Fruit fly (Drosophila melanogaster) whole organism, embryonic: ENCODE results near the gene por.

ENCODE experiments used
- CG10654 ChIP-seq: fragments of 200-800 bp; sonication (Bioruptor generic); optimal IDR thresholded peaks from 2 replicates; lab custom pipeline; 2016; ENCODE audit warnings: missing biosample characterization, missing genetic modification characterization
- CG11398 ChIP-seq: fragments of 200-800 bp; sonication (Bioruptor generic); optimal IDR thresholded peaks from 2 replicates; lab custom pipeline; 2016; ENCODE audit warnings: missing biosample characterization, missing genetic modification characterization
- CG12391 ChIP-seq: fragments of 200-800 bp; sonication (Bioruptor generic); optimal IDR thresholded peaks from 3 replicates; lab custom pipeline; 2018; ENCODE audit warnings: missing biosample characterization, mild to moderate bottlenecking, missing genetic modification characterization, moderate library complexity
- CG13296 ChIP-seq: fragments of 200-800 bp; sonication (Bioruptor generic); optimal IDR thresholded peaks from 3 replicates; lab custom pipeline; 2018; ENCODE audit warnings: missing biosample characterization, mild to moderate bottlenecking, missing genetic modification characterization
- CG13624 ChIP-seq: fragments of 200-800 bp; sonication (Bioruptor generic); optimal IDR thresholded peaks from 2 replicates; lab custom pipeline; 2016; ENCODE audit warnings: missing biosample characterization, missing genetic modification characterization
- CG14014 ChIP-seq: fragments of 200-800 bp; sonication (Bioruptor generic); IDR thresholded peaks from 2 replicates; pipeline ENCODE4 v1.3.6; 2022; ENCODE audit warnings: missing biosample characterization, missing genetic modification characterization
- CG14965 ChIP-seq: fragments of 200-800 bp; sonication (Bioruptor generic); optimal IDR thresholded peaks from 2 replicates; lab custom pipeline; 2016; ENCODE audit warnings: missing biosample characterization, missing genetic modification characterization, borderline replicate concordance
- CG15696 ChIP-seq: fragments of 200-800 bp; sonication (Bioruptor generic); optimal IDR thresholded peaks from 2 replicates; lab custom pipeline; 2019; ENCODE audit warnings: missing biosample characterization, mild to moderate bottlenecking, missing genetic modification characterization, moderate library complexity
- CG16779 ChIP-seq: fragments of 200-800 bp; sonication (Bioruptor generic); IDR thresholded peaks from 2 replicates; pipeline ENCODE4 v1.3.6; 2022; ENCODE audit warnings: missing biosample characterization, missing genetic modification characterization
- CG6854 ChIP-seq: fragments of 200-800 bp; sonication (Bioruptor generic); optimal IDR thresholded peaks from 3 replicates; lab custom pipeline; 2017; ENCODE audit warnings: missing biosample characterization, mild to moderate bottlenecking, missing genetic modification characterization
- CG7963 ChIP-seq: fragments of 200-800 bp; sonication (Bioruptor generic); IDR thresholded peaks from 3 replicates; pipeline ENCODE4 v1.3.6; 2022; ENCODE audit warnings: missing biosample characterization, missing genetic modification characterization; ENCODE audit not compliant: partially characterized antibody
- CG8944 ChIP-seq: fragments of 200-800 bp; sonication (Bioruptor generic); optimal IDR thresholded peaks from 3 replicates; lab custom pipeline; 2016; ENCODE audit warnings: missing biosample characterization, missing genetic modification characterization
- CG9215 ChIP-seq: fragments of 200-800 bp; sonication (Bioruptor generic); IDR thresholded peaks from 2 replicates; pipeline ENCODE4 v1.3.6; 2022; ENCODE audit warnings: missing biosample characterization, missing genetic modification characterization
- CG9609 ChIP-seq: fragments of 200-800 bp; sonication (Bioruptor generic); optimal IDR thresholded peaks from 3 replicates; lab custom pipeline; 2016; ENCODE audit warnings: missing biosample characterization, missing genetic modification characterization
- D19A ChIP-seq: fragments of 200-800 bp; optimal IDR thresholded peaks from 3 replicates; lab custom pipeline; 2019; ENCODE audit warnings: missing biosample characterization, mild to moderate bottlenecking, missing genetic modification characterization, moderate library complexity
- Dad ChIP-seq: fragments of 200-800 bp; sonication (Bioruptor generic); optimal IDR thresholded peaks from 3 replicates; lab custom pipeline; 2016; ENCODE audit warnings: missing biosample characterization, missing genetic modification characterization
- Fer3 ChIP-seq: fragments of 200-800 bp; sonication (Bioruptor generic); optimal IDR thresholded peaks from 2 replicates; lab custom pipeline; 2018; ENCODE audit warnings: missing biosample characterization, mild to moderate bottlenecking, missing genetic modification characterization, moderate library complexity
- Hr78 ChIP-seq, 2 experiments: fragments of 200-800 bp in 1 of 2; fragments of >200 bp in 1 of 2; sonication (Bioruptor generic) in 1 of 2; optimal IDR thresholded peaks; 2 replicates each; lab custom pipeline; 2017 to 2019; ENCODE audit warnings: missing biosample characterization in 2 of 2, missing genetic modification characterization in 2 of 2, mild to moderate bottlenecking in 1 of 2, moderate library complexity in 1 of 2
- MTF-1 ChIP-seq: fragments of 200-800 bp; sonication (Bioruptor generic); optimal IDR thresholded peaks from 2 replicates; lab custom pipeline; 2018; ENCODE audit warnings: missing biosample characterization, mild to moderate bottlenecking, missing genetic modification characterization, borderline replicate concordance
- Mad ChIP-seq: fragments of 200-800 bp; sonication (Bioruptor generic); optimal IDR thresholded peaks from 2 replicates; lab custom pipeline; 2016; ENCODE audit warnings: missing biosample characterization, missing genetic modification characterization
- Myb ChIP-seq: fragments of 200-800 bp; sonication (Bioruptor generic); optimal IDR thresholded peaks from 2 replicates; lab custom pipeline; 2016; ENCODE audit warnings: missing biosample characterization, missing genetic modification characterization
- NFAT ChIP-seq: fragments of 200-800 bp; sonication (Bioruptor generic); IDR thresholded peaks from 2 replicates; pipeline ENCODE4 v1.3.6; 2022; ENCODE audit warnings: missing biosample characterization, missing genetic modification characterization
- Nf-YC ChIP-seq: fragments of 200-800 bp; optimal IDR thresholded peaks from 3 replicates; lab custom pipeline; 2019; ENCODE audit warnings: missing biosample characterization, mild to moderate bottlenecking, missing genetic modification characterization, moderate library complexity
- NfI ChIP-seq: fragments of 200-800 bp; sonication (Bioruptor generic); optimal IDR thresholded peaks from 3 replicates; lab custom pipeline; 2018; ENCODE audit warnings: missing biosample characterization, mild to moderate bottlenecking, missing genetic modification characterization, moderate library complexity
- Oli ChIP-seq: fragments of 200-800 bp; sonication (Bioruptor generic); optimal IDR thresholded peaks from 2 replicates; lab custom pipeline; 2018; ENCODE audit warnings: missing biosample characterization, mild to moderate bottlenecking, missing genetic modification characterization, moderate library complexity
- Opbp ChIP-seq: fragments of 200-800 bp; sonication (Bioruptor generic); IDR thresholded peaks from 3 replicates; pipeline ENCODE4 v1.3.6; 2022; ENCODE audit warnings: missing biosample characterization, missing genetic modification characterization; ENCODE audit not compliant: partially characterized antibody
- Pdp1 ChIP-seq, 2 experiments: fragments of 200-800 bp; sonication (Bioruptor generic); optimal IDR thresholded peaks; 3 replicates each; lab custom pipeline; 2016; ENCODE audit warnings: missing biosample characterization in 2 of 2, missing genetic modification characterization in 2 of 2, mild to moderate bottlenecking in 1 of 2, moderate library complexity in 1 of 2
- Rfx ChIP-seq: fragments of 200-800 bp; sonication (Bioruptor generic); IDR thresholded peaks from 2 replicates; pipeline ENCODE4 v1.3.6; 2022; ENCODE audit warnings: missing biosample characterization, missing genetic modification characterization
- Vsx1 ChIP-seq: fragments of 200-800 bp; sonication (Bioruptor generic); optimal IDR thresholded peaks from 2 replicates; lab custom pipeline; 2017; ENCODE audit warnings: missing biosample characterization, mild to moderate bottlenecking, missing genetic modification characterization, missing genetic modification reagents
- chif ChIP-seq, 2 experiments: fragments of 200-800 bp; sonication (Bioruptor generic); optimal IDR thresholded peaks; 3 replicates each; lab custom pipeline; 2016; ENCODE audit warnings: missing biosample characterization in 2 of 2, missing genetic modification characterization in 2 of 2
- corto ChIP-seq: fragments of 200-800 bp; sonication (Bioruptor generic); optimal IDR thresholded peaks from 2 replicates; lab custom pipeline; 2016; ENCODE audit warnings: missing biosample characterization, mild to moderate bottlenecking, missing genetic modification characterization, moderate library complexity
- ems ChIP-seq: fragments of 200-800 bp; sonication (Bioruptor generic); optimal IDR thresholded peaks from 3 replicates; lab custom pipeline; 2016; ENCODE audit warnings: missing biosample characterization, missing genetic modification characterization
- gfzf ChIP-seq: fragments of 200-800 bp; sonication (Bioruptor generic); optimal IDR thresholded peaks from 2 replicates; lab custom pipeline; 2016; ENCODE audit warnings: missing biosample characterization, mild to moderate bottlenecking, missing genetic modification characterization, moderate library complexity
- gt ChIP-seq: fragments of 200-800 bp; sonication (Bioruptor generic); IDR thresholded peaks from 2 replicates; pipeline ENCODE4 v1.3.6; 2022; ENCODE audit warnings: missing biosample characterization, missing genetic modification characterization
- jumu ChIP-seq: fragments of 200-800 bp; sonication (Bioruptor generic); optimal IDR thresholded peaks from 3 replicates; lab custom pipeline; 2016; ENCODE audit warnings: missing biosample characterization, missing genetic modification characterization
- kah ChIP-seq: fragments of 200-800 bp; sonication (Bioruptor generic); optimal IDR thresholded peaks from 2 replicates; lab custom pipeline; 2018; ENCODE audit warnings: missing biosample characterization, mild to moderate bottlenecking, missing genetic modification characterization
- nerfin-1 ChIP-seq: fragments of 200-800 bp; sonication (Bioruptor generic); optimal IDR thresholded peaks from 3 replicates; lab custom pipeline; 2019; ENCODE audit warnings: missing biosample characterization, mild to moderate bottlenecking, missing genetic modification characterization, moderate library complexity
- nmo ChIP-seq: fragments of 200-800 bp; sonication (Bioruptor generic); optimal IDR thresholded peaks from 2 replicates; lab custom pipeline; 2018; ENCODE audit warnings: missing biosample characterization, mild to moderate bottlenecking, missing genetic modification characterization, moderate library complexity
- onecut ChIP-seq: fragments of 200-800 bp; sonication (Bioruptor generic); IDR thresholded peaks from 2 replicates; pipeline ENCODE4 v1.3.6; 2022; ENCODE audit warnings: missing biosample characterization, missing genetic modification characterization
- pita ChIP-seq: fragments of 200-800 bp; sonication (Bioruptor generic); optimal IDR thresholded peaks from 2 replicates; lab custom pipeline; 2017; ENCODE audit warnings: missing biosample characterization, mild to moderate bottlenecking, missing genetic modification characterization
- row ChIP-seq: fragments of 200-800 bp; sonication (Bioruptor generic); IDR thresholded peaks from 3 replicates; pipeline ENCODE4 v1.3.6; 2022; ENCODE audit warnings: missing biosample characterization, missing genetic modification characterization
- sens ChIP-seq: fragments of 200-800 bp; sonication (Bioruptor generic); peaks from one replicate; lab custom pipeline; 2016; ENCODE audit warnings: missing biosample characterization, missing genetic modification characterization
- sim ChIP-seq: fragments of 200-800 bp; sonication (Bioruptor generic); IDR thresholded peaks from 2 replicates; pipeline ENCODE4 v1.3.6; 2022; ENCODE audit warnings: missing biosample characterization, missing genetic modification characterization
- sob ChIP-seq: fragments of 200-800 bp; sonication (Bioruptor generic); IDR thresholded peaks from 2 replicates; pipeline ENCODE4 v1.3.6; 2022; ENCODE audit warnings: missing biosample characterization, missing genetic modification characterization
- stwl ChIP-seq: fragments of 200-800 bp; sonication (Bioruptor generic); optimal IDR thresholded peaks from 3 replicates; lab custom pipeline; 2018; ENCODE audit warnings: missing biosample characterization, mild to moderate bottlenecking, missing genetic modification characterization, moderate library complexity
- tna ChIP-seq: fragments of 200-800 bp; sonication (Bioruptor generic); IDR thresholded peaks from 2 replicates; pipeline ENCODE4 v1.3.6; 2022; ENCODE audit warnings: missing biosample characterization, missing genetic modification characterization; ENCODE audit not compliant: partially characterized antibody
- vfl ChIP-seq: fragments of 200-800 bp; sonication (Bioruptor generic); optimal IDR thresholded peaks from 2 replicates; lab custom pipeline; 2016; ENCODE audit warnings: missing biosample characterization, missing genetic modification characterization

Gene por

dm6 chrX:18370775-18371735 is 8.6 kb downstream of the por start (continued):
- TF ChIP-seq sens (peak; percentile 80), CG16779 (no peak), row (GFP tag; lab: Robert Waterston, UW) (peak; percentile 53), NFAT (GFP tag; lab: Robert Waterston, UW) (peak; percentile 56), Myb (peak; percentile 79), CG13624 (peak; percentile 43), CG14965 (no peak), gfzf (GFP tag; lab: Kevin White, UChicago) (peak; percentile 93), corto (peak; percentile 41), CG7963 (peak; percentile 96), vfl (GFP tag; lab: Kevin White, UChicago) (peak; percentile 46), sim (no peak), Rfx (peak; percentile 70), Hr78 (GFP tag; optimal IDR thresholded peaks at IDR 0.05; lab: Kevin White, UChicago) (no peak), CG8944 (GFP tag; lab: Kevin White, UChicago) (peak; percentile 24), CG14014 (no peak), D19A (tag; lab: Kevin White, UChicago) (no peak), nerfin-1 (tag; lab: Kevin White, UChicago) (peak; percentile 3), Vsx1 (GFP tag; lab: Kevin White, UChicago) (no peak), tna (GFP tag; lab: Robert Waterston, UW) (peak; percentile 97), Oli (tag; lab: Kevin White, UChicago) (no peak), Pdp1 (GFP tag; optimal IDR thresholded peaks at IDR 0.05; lab: Kevin White, UChicago) (peak in 1 of 2 experiments; percentile 72), kah (GFP tag; lab: Kevin White, UChicago) (peak; percentile 41), pita (GFP tag; lab: Kevin White, UChicago) (peak; percentile 87), jumu (GFP tag; lab: Kevin White, UChicago) (peak; percentile 46), chif (GFP tag; optimal IDR thresholded peaks at IDR 0.05; lab: Kevin White, UChicago) (peak in 1 of 2 experiments; percentile 28), sob (peak; percentile 61), Dad (GFP tag; lab: Kevin White, UChicago) (peak; percentile 6), Fer3 (tag; lab: Kevin White, UChicago) (no peak), Nf-YC (tag; lab: Kevin White, UChicago) (peak; percentile 4), CG15696 (peak; percentile 14), Opbp (GFP tag; lab: Robert Waterston, UW) (peak; percentile 99), ems (GFP tag; lab: Kevin White, UChicago) (peak; percentile 36), onecut (GFP tag; lab: Robert Waterston, UW) (peak; percentile 28), CG9609 (peak; percentile 40), Mad (GFP tag; lab: Kevin White, UChicago) (no peak), CG11398 (GFP tag; lab: Kevin White, UChicago) (peak; percentile 33), CG12391 (tag; lab: Kevin White, UChicago) (peak; percentile 25), CG10654 (GFP tag; lab: Kevin White, UChicago) (peak; percentile 23), CG13296 (GFP tag; lab: Kevin White, UChicago) (peak; percentile 7), CG6854 (GFP tag; lab: Kevin White, UChicago) (peak; percentile 60), CG9215 (GFP tag; lab: Robert Waterston, UW) (0 out of 2 replicates have a peak, but pooled peaks have one; percentile 19), nmo (GFP tag; lab: Kevin White, UChicago) (peak; percentile 43), stwl (tag; lab: Kevin White, UChicago) (peak; percentile 86), NfI (GFP tag; lab: Kevin White, UChicago) (peak; percentile 22), MTF-1 (GFP tag; lab: Kevin White, UChicago) (no peak), gt (GFP tag; lab: Robert Waterston, UW) (no peak)
